Fruit fly (Drosophila melanogaster): ENCODE measurements around the gene Meics.

Gene Meics

dm6 chr3L:13919794-13920631, 44.5 kb downstream of the Meics start (continued):
- no peak for TF ChIP-seq sd (tag; optimal IDR thresholded peaks at IDR 0.05)
- TF ChIP-seq Mes4 (GFP tag; optimal IDR thresholded peaks at IDR 0.05): peak; percentile 87
- peak; percentile 87 for TF ChIP-seq CG17359 (tag; optimal IDR thresholded peaks at IDR 0.05)
- peak; percentile 85 for TF ChIP-seq CHES-1-like (GFP tag; optimal IDR thresholded peaks at IDR 0.05)
- peak; percentile 93 for TF ChIP-seq bcd (GFP tag; optimal IDR thresholded peaks at IDR 0.05)
- peak; percentile 78 for TF ChIP-seq CG6813 (GFP tag; optimal IDR thresholded peaks at IDR 0.05)
- TF ChIP-seq CG11456 (GFP tag; IDR thresholded peaks at IDR 0.05): peak; percentile 80
- peak; percentile 58 for TF ChIP-seq luna (GFP tag; optimal IDR thresholded peaks at IDR 0.05)
- TF ChIP-seq fd96Cb (tag; optimal IDR thresholded peaks at IDR 0.05): peak; percentile 93
- TF ChIP-seq CG4282 (GFP tag; optimal IDR thresholded peaks at IDR 0.05): peak; percentile 48
- peak; percentile 82 for TF ChIP-seq CG14014 (GFP tag; IDR thresholded peaks at IDR 0.05)
- TF ChIP-seq pan (optimal IDR thresholded peaks at IDR 0.05): peak in 1 of 2 experiments; percentile 52
- peak in 1 of 2 experiments; percentile 68 for TF ChIP-seq pan (GFP tag; optimal IDR thresholded peaks at IDR 0.05 in 1 of 2, IDR thresholded peaks at IDR 0.05 in 1 of 2)
- peak; percentile 89 for TF ChIP-seq CG33557 (GFP tag; optimal IDR thresholded peaks at IDR 0.05)
- peak; percentile 81 for TF ChIP-seq tap (tag; optimal IDR thresholded peaks at IDR 0.05)
- peak; percentile 91 for TF ChIP-seq gro (GFP tag; optimal IDR thresholded peaks at IDR 0.05)
- peak; percentile 37; the same call in 2 of the 3 replicates for TF ChIP-seq CG2199 (GFP tag; IDR thresholded peaks at IDR 0.05)
- peak; percentile 66 for TF ChIP-seq salm (tag; optimal IDR thresholded peaks at IDR 0.05)
- TF ChIP-seq Rx (GFP tag; IDR thresholded peaks at IDR 0.05): peak; percentile 55; the same call in 1 of the 2 replicates
- TF ChIP-seq sens-2 (GFP tag; IDR thresholded peaks at IDR 0.05): peak; percentile 34; the same call in 1 of the 2 replicates
- TF ChIP-seq CG8281 (tag; optimal IDR thresholded peaks at IDR 0.05): peak; percentile 58
- peak; percentile 88 for TF ChIP-seq Ptx1 (GFP tag; IDR thresholded peaks at IDR 0.05)
- TF ChIP-seq nerfin-2 (GFP tag; IDR thresholded peaks at IDR 0.05; ENCODE audit: partially characterized antibody): no peak
- TF ChIP-seq grn (GFP tag; optimal IDR thresholded peaks at IDR 0.05): peak; percentile 14
- TF ChIP-seq caup (GFP tag; optimal IDR thresholded peaks at IDR 0.05; ENCODE audit: severe bottlenecking): peak; percentile 86
- TF ChIP-seq Hr51 (GFP tag; optimal IDR thresholded peaks at IDR 0.05): peak; percentile 79 to 93
- TF ChIP-seq btn (GFP tag; optimal IDR thresholded peaks at IDR 0.05): peak; percentile 57
- peak; percentile 83 for TF ChIP-seq CG18764 (GFP tag; optimal IDR thresholded peaks at IDR 0.05)
- TF ChIP-seq NFAT (GFP tag; IDR thresholded peaks at IDR 0.05): peak; percentile 73; the same call in 1 of the 2 replicates
- TF ChIP-seq knrl (GFP tag; IDR thresholded peaks at IDR 0.05; ENCODE audit: partially characterized antibody): no peak
- peak; percentile 81 for TF ChIP-seq CG8089 (GFP tag; optimal IDR thresholded peaks at IDR 0.05)
- peak; percentile 89 for TF ChIP-seq nerfin-1 (tag; optimal IDR thresholded peaks at IDR 0.05)
- peak; percentile 91 for TF ChIP-seq Xbp1 (GFP tag; optimal IDR thresholded peaks at IDR 0.05)
- TF ChIP-seq Dbx (GFP tag; IDR thresholded peaks at IDR 0.05): peak; percentile 72; the same call in 2 of the 3 replicates
- peak; percentile 87 for TF ChIP-seq sisA (GFP tag; IDR thresholded peaks at IDR 0.05)
- TF ChIP-seq tll (GFP tag; optimal IDR thresholded peaks at IDR 0.05): peak in 1 of 2 experiments; percentile 26
- TF ChIP-seq ftz-f1 (GFP tag; optimal IDR thresholded peaks at IDR 0.05): no peak
- TF ChIP-seq inv (GFP tag; IDR thresholded peaks at IDR 0.05; ENCODE audit: partially characterized antibody): no peak
- TF ChIP-seq CG15073 (GFP tag; optimal IDR thresholded peaks at IDR 0.05): peak; percentile 55
- peak; percentile 35; the same call in 1 of the 2 replicates for TF ChIP-seq ato (GFP tag; IDR thresholded peaks at IDR 0.05; ENCODE audit: partially characterized antibody)
- peak; percentile 16; the same call in 1 of the 2 replicates for TF ChIP-seq Drgx (GFP tag; IDR thresholded peaks at IDR 0.05)
- peak; percentile 97 for TF ChIP-seq gem (tag; optimal IDR thresholded peaks at IDR 0.05)
- peak; percentile 34; the same call in 1 of the 3 replicates for TF ChIP-seq z (GFP tag; IDR thresholded peaks at IDR 0.05)
- peak; percentile 78 for TF ChIP-seq Ada2b (GFP tag; IDR thresholded peaks at IDR 0.05)
- TF ChIP-seq pb (GFP tag; optimal IDR thresholded peaks at IDR 0.05): peak; percentile 72
- no peak for TF ChIP-seq abd-A (tag; optimal IDR thresholded peaks at IDR 0.05)
- peak; percentile 86 for TF ChIP-seq CG4328 (GFP tag; optimal IDR thresholded peaks at IDR 0.05)

Measured in whole organism, embryonic.